Worm (Caenorhabditis elegans) whole organism, L3 larva: Measurements from ENCODE around the gene mtm-9.

Experiments
- R02D3.7 ChIP-seq: fragments of 150-350 bp; optimal IDR thresholded peaks from 2 replicates; lab custom pipeline; 2014; ENCODE audit warnings: missing biosample characterization, missing genetic modification characterization
- aly-2 ChIP-seq: fragments of 150-350 bp; optimal IDR thresholded peaks from 2 replicates; lab custom pipeline; 2014; ENCODE audit warnings: missing biosample characterization, missing genetic modification characterization
- ceh-82 ChIP-seq: fragments of 150-350 bp; optimal IDR thresholded peaks from 2 replicates; lab custom pipeline; 2014; ENCODE audit warnings: missing biosample characterization, missing genetic modification characterization
- egl-27 ChIP-seq: sonication (generic microtip); optimal IDR thresholded peaks from 4 replicates; lab custom pipeline; 2017; ENCODE audit warnings: missing biosample characterization, missing genetic modification reagents, missing genetic modification characterization
- elt-3 ChIP-seq, 3 experiments: fragments of 150-350 bp in 1 of 3; sonication (generic microtip) in 2 of 3; optimal IDR thresholded peaks; 2 replicates in 2 of 3; 4 replicates in 1 of 3; lab custom pipeline; 2014 to 2017; ENCODE audit warnings: missing biosample characterization in 3 of 3, missing genetic modification characterization in 3 of 3
- fkh-10 ChIP-seq: sonication (generic microtip); optimal IDR thresholded peaks from 2 replicates; lab custom pipeline; 2017; ENCODE audit warnings: missing biosample characterization, missing genetic modification reagents, missing genetic modification characterization
- lin-39 ChIP-seq: fragments of 150-350 bp; optimal IDR thresholded peaks from 2 replicates; lab custom pipeline; 2018; ENCODE audit warnings: missing biosample characterization, missing genetic modification reagents, missing genetic modification characterization
- nhr-237 ChIP-seq: fragments of 150-350 bp; optimal IDR thresholded peaks from 2 replicates; lab custom pipeline; 2014; ENCODE audit warnings: missing biosample characterization, missing genetic modification characterization
- unc-62 ChIP-seq: fragments of 150-350 bp; sonication (generic microtip); optimal IDR thresholded peaks from 4 replicates; lab custom pipeline; 2014; ENCODE audit warnings: missing biosample characterization, missing genetic modification reagents, missing genetic modification characterization

- TF ChIP-seq nhr-237 (no peak), elt-3 (tag; optimal IDR thresholded peaks at IDR 0.05; lab: Kevin White, UChicago) (no peak), R02D3.7 (no peak), lin-39 (tag; lab: Kevin White, UChicago) (no peak), unc-62 (GFP tag; lab: Kevin White, UChicago) (no peak), ceh-82 (tag; lab: Kevin White, UChicago) (no peak), egl-27 (no peak), aly-2 (tag; lab: Kevin White, UChicago) (no peak), fkh-10 (GFP tag; lab: Kevin White, UChicago) (no peak)
Observed at ce11 chrV:3789770-3790169, 46.4 kb downstream of the mtm-9 start, which contains the start of gene R08F11.7.
